Fruit fly (Drosophila melanogaster) whole organism, embryonic: ENCODE results near the gene CycB3.

Experiments
- ATbp ChIP-seq: fragments of 200-800 bp; sonication (Bioruptor generic); optimal IDR thresholded peaks from 2 replicates; lab custom pipeline; 2017; ENCODE audit warnings: missing biosample characterization, mild to moderate bottlenecking, missing genetic modification characterization, missing genetic modification reagents
- CG10543 ChIP-seq: fragments of 200-800 bp; sonication (Bioruptor generic); optimal IDR thresholded peaks from 3 replicates; lab custom pipeline; 2017; ENCODE audit warnings: missing biosample characterization, mild to moderate bottlenecking, missing genetic modification characterization, moderate library complexity
- CG11093 ChIP-seq: fragments of 200-800 bp; sonication (Bioruptor generic); IDR thresholded peaks from 3 replicates; pipeline ENCODE4 v1.3.6; 2022; ENCODE audit warnings: missing biosample characterization, missing genetic modification characterization
- CG11247 ChIP-seq: fragments of 200-800 bp; sonication (Bioruptor generic); IDR thresholded peaks from 2 replicates; pipeline ENCODE4 v1.3.6; 2022; ENCODE audit warnings: missing biosample characterization, missing genetic modification characterization
- CG12659 ChIP-seq: fragments of 200-800 bp; sonication (Bioruptor generic); optimal IDR thresholded peaks from 3 replicates; lab custom pipeline; 2017; ENCODE audit warnings: mild to moderate bottlenecking, missing biosample characterization, missing genetic modification reagents, missing genetic modification characterization
- CG13894 ChIP-seq: fragments of 200-800 bp; sonication (Bioruptor generic); optimal IDR thresholded peaks from 3 replicates; lab custom pipeline; 2018; ENCODE audit warnings: missing biosample characterization, mild to moderate bottlenecking, missing genetic modification characterization, moderate library complexity
- CG14710 ChIP-seq: fragments of 200-800 bp; sonication (Bioruptor generic); optimal IDR thresholded peaks from 3 replicates; lab custom pipeline; 2019; ENCODE audit warnings: missing biosample characterization, mild to moderate bottlenecking, missing genetic modification characterization, moderate library complexity
- CG16813 ChIP-seq: fragments of 200-800 bp; sonication (Bioruptor generic); IDR thresholded peaks from 3 replicates; pipeline ENCODE4 v1.3.6; 2022; ENCODE audit warnings: missing biosample characterization, missing genetic modification characterization; ENCODE audit not compliant: partially characterized antibody
- CG2875 ChIP-seq: fragments of 200-800 bp; sonication (Bioruptor generic); optimal IDR thresholded peaks from 2 replicates; lab custom pipeline; 2017; ENCODE audit warnings: missing biosample characterization, mild to moderate bottlenecking, missing genetic modification characterization, missing genetic modification reagents
- CG34376 ChIP-seq: fragments of 200-800 bp; sonication (Bioruptor generic); optimal IDR thresholded peaks from 2 replicates; lab custom pipeline; 2018; ENCODE audit warnings: missing biosample characterization, mild to moderate bottlenecking, missing genetic modification characterization
- CG34422 ChIP-seq: fragments of 200-800 bp; sonication (Bioruptor generic); IDR thresholded peaks from 3 replicates; pipeline ENCODE4 v1.3.6; 2022; ENCODE audit warnings: missing biosample characterization, missing genetic modification characterization
- CG3838 ChIP-seq: fragments of 200-800 bp; sonication (Bioruptor generic); optimal IDR thresholded peaks from 3 replicates; lab custom pipeline; 2016; ENCODE audit warnings: missing biosample characterization, missing genetic modification characterization
- CG4617 ChIP-seq: fragments of 200-800 bp; sonication (Bioruptor generic); optimal IDR thresholded peaks from 3 replicates; lab custom pipeline; 2016; ENCODE audit warnings: missing biosample characterization, missing genetic modification characterization, borderline replicate concordance
- CTCF ChIP-seq: fragments of 200-800 bp; sonication (Bioruptor generic); optimal IDR thresholded peaks from 2 replicates; lab custom pipeline; 2017; ENCODE audit warnings: missing biosample characterization, mild to moderate bottlenecking, missing genetic modification characterization, moderate library complexity
- Dip2 ChIP-seq: fragments of 200-800 bp; sonication (Bioruptor generic); IDR thresholded peaks from 2 replicates; pipeline ENCODE4 v1.3.6; 2022; ENCODE audit warnings: missing biosample characterization, missing genetic modification characterization
- Kr ChIP-seq: fragments of 200-800 bp; sonication (Bioruptor generic); optimal IDR thresholded peaks from 2 replicates; lab custom pipeline; 2017; ENCODE audit warnings: missing biosample characterization, mild to moderate bottlenecking, missing genetic modification characterization
- NC2α ChIP-seq: fragments of 200-800 bp; sonication (Bioruptor generic); optimal IDR thresholded peaks from 2 replicates; lab custom pipeline; 2016; ENCODE audit warnings: missing biosample characterization, missing genetic modification characterization
- Nf-YA ChIP-seq: fragments of 200-800 bp; sonication (Bioruptor generic); IDR thresholded peaks from 2 replicates; pipeline ENCODE4 v1.3.6; 2022; ENCODE audit warnings: missing biosample characterization, missing genetic modification characterization
- Nf-YC ChIP-seq: fragments of 200-800 bp; optimal IDR thresholded peaks from 3 replicates; lab custom pipeline; 2019; ENCODE audit warnings: missing biosample characterization, mild to moderate bottlenecking, missing genetic modification characterization, moderate library complexity
- Oli ChIP-seq: fragments of 200-800 bp; sonication (Bioruptor generic); optimal IDR thresholded peaks from 2 replicates; lab custom pipeline; 2018; ENCODE audit warnings: missing biosample characterization, mild to moderate bottlenecking, missing genetic modification characterization, moderate library complexity
- Pdp1 ChIP-seq, 2 experiments: fragments of 200-800 bp; sonication (Bioruptor generic); optimal IDR thresholded peaks; 3 replicates each; lab custom pipeline; 2016; ENCODE audit warnings: missing biosample characterization in 2 of 2, missing genetic modification characterization in 2 of 2, mild to moderate bottlenecking in 1 of 2, moderate library complexity in 1 of 2
- Spps ChIP-seq: fragments of 200-800 bp; sonication (Bioruptor generic); optimal IDR thresholded peaks from 2 replicates; lab custom pipeline; 2018; ENCODE audit warnings: missing biosample characterization, mild to moderate bottlenecking, missing genetic modification characterization
- Trl ChIP-seq, 3 experiments: fragments of >200 bp in 2 of 3; fragments of 200-800 bp in 1 of 3; sonication (Bioruptor generic) in 1 of 3; optimal IDR thresholded peaks; 2 replicates in 1 of 3; 3 replicates in 2 of 3; lab custom pipeline; 2016 to 2017; ENCODE audit warnings: missing biosample characterization in 1 of 3, missing genetic modification characterization in 1 of 3
- Xrp1 ChIP-seq: fragments of 200-800 bp; sonication (Bioruptor generic); IDR thresholded peaks from 2 replicates; pipeline ENCODE4 v1.3.6; 2022; ENCODE audit warnings: missing biosample characterization, missing genetic modification characterization
- ab ChIP-seq: fragments of 200-800 bp; sonication (Bioruptor generic); optimal IDR thresholded peaks from 2 replicates; lab custom pipeline; 2016; ENCODE audit warnings: missing biosample characterization, missing genetic modification characterization
- chinmo ChIP-seq: fragments of 200-800 bp; sonication (Bioruptor generic); IDR thresholded peaks from 4 replicates; pipeline ENCODE4 v1.3.6; 2022; ENCODE audit warnings: missing biosample characterization, missing genetic modification characterization; ENCODE audit not compliant: partially characterized antibody
- fd102C ChIP-seq: fragments of 200-800 bp; sonication (Bioruptor generic); optimal IDR thresholded peaks from 2 replicates; lab custom pipeline; 2018; ENCODE audit warnings: missing biosample characterization, mild to moderate bottlenecking, missing genetic modification characterization, moderate library complexity
- fd64A ChIP-seq: fragments of 200-800 bp; sonication (Bioruptor generic); optimal IDR thresholded peaks from 3 replicates; lab custom pipeline; 2018; ENCODE audit warnings: missing biosample characterization, mild to moderate bottlenecking, missing genetic modification characterization
- gem ChIP-seq: fragments of 200-800 bp; sonication (Bioruptor generic); optimal IDR thresholded peaks from 2 replicates; lab custom pipeline; 2019; ENCODE audit warnings: missing biosample characterization, mild to moderate bottlenecking, missing genetic modification characterization, moderate library complexity
- grn ChIP-seq: fragments of 200-800 bp; sonication (Bioruptor generic); optimal IDR thresholded peaks from 3 replicates; lab custom pipeline; 2017; ENCODE audit warnings: missing biosample characterization, missing genetic modification characterization
- kni ChIP-seq: fragments of 200-800 bp; sonication (Bioruptor generic); optimal IDR thresholded peaks from 3 replicates; lab custom pipeline; 2017; ENCODE audit warnings: mild to moderate bottlenecking, missing biosample characterization, missing genetic modification reagents, missing genetic modification characterization
- mam ChIP-seq: fragments of 200-800 bp; sonication (Bioruptor generic); optimal IDR thresholded peaks from 3 replicates; lab custom pipeline; 2016; ENCODE audit warnings: missing biosample characterization, missing genetic modification characterization
- nau ChIP-seq: fragments of 200-800 bp; sonication (Bioruptor generic); optimal IDR thresholded peaks from 3 replicates; lab custom pipeline; 2017; ENCODE audit warnings: missing biosample characterization, mild to moderate bottlenecking, missing genetic modification characterization, missing genetic modification reagents
- run ChIP-seq: fragments of 200-800 bp; sonication (Bioruptor generic); optimal IDR thresholded peaks from 3 replicates; lab custom pipeline; 2018; ENCODE audit warnings: missing biosample characterization, mild to moderate bottlenecking, missing genetic modification characterization
- sens ChIP-seq: fragments of 200-800 bp; sonication (Bioruptor generic); peaks from one replicate; lab custom pipeline; 2016; ENCODE audit warnings: missing biosample characterization, missing genetic modification characterization
- vvl ChIP-seq: fragments of 200-800 bp; sonication (Bioruptor generic); IDR thresholded peaks from 2 replicates; pipeline ENCODE4 v1.3.6; 2022; ENCODE audit warnings: missing biosample characterization, missing genetic modification characterization
- zfh1 ChIP-seq: fragments of 200-800 bp; sonication (Bioruptor generic); IDR thresholded peaks from 3 replicates; pipeline ENCODE4 v1.3.6; 2022; ENCODE audit warnings: missing biosample characterization, missing genetic modification characterization

Gene CycB3

dm6 chr3R:24864719-24865400 lies 5.8 kb downstream of the CycB3 start, which contains the start of the genes Srg1 and Elal (continued):
- no peak for TF ChIP-seq mam (GFP tag; lab: Kevin White, UChicago)
- TF ChIP-seq Kr (GFP tag; lab: Kevin White, UChicago): no peak
- no peak for TF ChIP-seq NC2α (GFP tag; lab: Kevin White, UChicago)
- TF ChIP-seq ab: no peak
- TF ChIP-seq CG2875 (GFP tag; lab: Kevin White, UChicago): no peak
- TF ChIP-seq kni (GFP tag; lab: Kevin White, UChicago): no peak
- TF ChIP-seq, all 482 proteins: peak for 63

dm6 chr3R:24863894-24864293 lies 6.7 kb downstream of the CycB3 start:
- TF ChIP-seq CG11093 (no peak), CG12659 (GFP tag; lab: Kevin White, UChicago) (no peak), sens (GFP tag; lab: Kevin White, UChicago) (peak; percentile 1)

dm6 chr3R:24862574-24863089 lies 8.0 kb downstream of the CycB3 start, which contains the start of gene CG7016:
Gene CG7016 (plus strand): TSS chr3R:24862931.
- TF ChIP-seq fd64A: no peak
- TF ChIP-seq Xrp1 (GFP tag; lab: Robert Waterston, UW): no peak
- TF ChIP-seq CG34376 (GFP tag; lab: Kevin White, UChicago): peak; percentile 62
- peak; percentile 42 to 63 for TF ChIP-seq Trl (optimal IDR thresholded peaks at IDR 0.05; lab: Kevin White, UChicago)
- no peak for TF ChIP-seq Trl (GFP tag; optimal IDR thresholded peaks at IDR 0.05; lab: Kevin White, UChicago)
- TF ChIP-seq Dip2: no peak
- TF ChIP-seq Nf-YC (tag; lab: Kevin White, UChicago): no peak
- TF ChIP-seq CG11247 (GFP tag; lab: Robert Waterston, UW): no peak
- TF ChIP-seq zfh1 (GFP tag; lab: Robert Waterston, UW): no peak
- TF ChIP-seq CG10543 (GFP tag; lab: Kevin White, UChicago): no peak
- TF ChIP-seq vvl (GFP tag; lab: Robert Waterston, UW): 0 out of 2 replicates have a peak, but pooled peaks have one; percentile 2
- TF ChIP-seq Oli (tag; lab: Kevin White, UChicago): no peak
- peak; percentile 79 for TF ChIP-seq CG13894 (tag; lab: Kevin White, UChicago)
- no peak for TF ChIP-seq CG16813 (GFP tag; lab: Robert Waterston, UW)
- no peak for TF ChIP-seq CG3838 (GFP tag; lab: Kevin White, UChicago)
- no peak for TF ChIP-seq ATbp
- no peak for TF ChIP-seq run (tag; lab: Kevin White, UChicago)
- TF ChIP-seq CG4617 (GFP tag; lab: Kevin White, UChicago): no peak
- TF ChIP-seq Spps: no peak
- TF ChIP-seq fd102C (GFP tag; lab: Kevin White, UChicago): no peak
- peak; percentile 57; the same call in 1 of the 4 replicates for TF ChIP-seq chinmo (GFP tag; lab: Robert Waterston, UW)
- peak; percentile 12; the same call in 1 of the 3 replicates for TF ChIP-seq CG34422
- peak; percentile 13 for TF ChIP-seq grn (GFP tag; lab: Kevin White, UChicago)
- TF ChIP-seq sens (GFP tag; lab: Kevin White, UChicago): peak; percentile 58
- TF ChIP-seq gem (tag; lab: Kevin White, UChicago): no peak
- TF ChIP-seq Nf-YA (GFP tag; lab: Robert Waterston, UW): no peak
- TF ChIP-seq CTCF (GFP tag; lab: Kevin White, UChicago): no peak
- TF ChIP-seq Pdp1 (GFP tag; optimal IDR thresholded peaks at IDR 0.05; lab: Kevin White, UChicago): peak in 1 of 2 experiments; percentile 70
- TF ChIP-seq nau: no peak
- TF ChIP-seq CG14710 (tag; lab: Kevin White, UChicago): no peak
